Fruit fly (Drosophila melanogaster) whole organism, embryonic: ENCODE results near the gene CG17154.

Experiments
- BEAF-32 ChIP-seq: fragments of 200-800 bp; sonication (Bioruptor generic); optimal IDR thresholded peaks from 3 replicates; lab custom pipeline; 2017; ENCODE audit warnings: missing biosample characterization, missing genetic modification characterization, mild to moderate bottlenecking, moderate library complexity, missing genetic modification reagents
- CG10209 ChIP-seq: fragments of 200-800 bp; sonication (Bioruptor generic); optimal IDR thresholded peaks from 3 replicates; lab custom pipeline; 2017; ENCODE audit warnings: missing biosample characterization, mild to moderate bottlenecking, missing genetic modification characterization, missing genetic modification reagents
- CG10321 ChIP-seq: fragments of 200-800 bp; sonication (Bioruptor generic); IDR thresholded peaks from 2 replicates; pipeline ENCODE4 v1.3.6; 2022; ENCODE audit warnings: missing biosample characterization, missing genetic modification characterization
- CG13296 ChIP-seq: fragments of 200-800 bp; sonication (Bioruptor generic); optimal IDR thresholded peaks from 3 replicates; lab custom pipeline; 2018; ENCODE audit warnings: missing biosample characterization, mild to moderate bottlenecking, missing genetic modification characterization
- CG13775 ChIP-seq: fragments of 200-800 bp; sonication (Bioruptor generic); optimal IDR thresholded peaks from 3 replicates; lab custom pipeline; 2017; ENCODE audit warnings: missing biosample characterization, mild to moderate bottlenecking, missing genetic modification characterization
- CG14860 ChIP-seq: fragments of 200-800 bp; sonication (Bioruptor generic); IDR thresholded peaks from 3 replicates; pipeline ENCODE4 v1.3.6; 2022; ENCODE audit warnings: missing biosample characterization, missing genetic modification characterization; ENCODE audit not compliant: partially characterized antibody
- CG2678 ChIP-seq: fragments of 200-800 bp; sonication (Bioruptor generic); optimal IDR thresholded peaks from 3 replicates; lab custom pipeline; 2019; ENCODE audit warnings: missing biosample characterization, mild to moderate bottlenecking, missing genetic modification characterization, moderate library complexity
- CG2889 ChIP-seq: fragments of 200-800 bp; sonication (Bioruptor generic); IDR thresholded peaks from 3 replicates; pipeline ENCODE4 v1.3.6; 2022; ENCODE audit warnings: missing biosample characterization, missing genetic modification characterization
- CG32767 ChIP-seq: fragments of 200-800 bp; sonication (Bioruptor generic); IDR thresholded peaks from 2 replicates; pipeline ENCODE4 v1.3.6; 2022; ENCODE audit warnings: missing biosample characterization, missing genetic modification characterization
- CG3407 ChIP-seq: fragments of 200-800 bp; sonication (Bioruptor generic); optimal IDR thresholded peaks from 2 replicates; lab custom pipeline; 2018; ENCODE audit warnings: missing biosample characterization, mild to moderate bottlenecking, missing genetic modification characterization
- CG4404 ChIP-seq: fragments of 200-800 bp; sonication (Bioruptor generic); IDR thresholded peaks from 2 replicates; pipeline ENCODE4 v1.3.6; 2022; ENCODE audit warnings: missing biosample characterization, missing genetic modification characterization
- CG4730 ChIP-seq: fragments of 200-800 bp; sonication (Bioruptor generic); IDR thresholded peaks from 2 replicates; pipeline ENCODE4 v1.3.6; 2022; ENCODE audit warnings: missing biosample characterization, missing genetic modification characterization
- CG5953 ChIP-seq: fragments of 200-800 bp; sonication (Bioruptor generic); IDR thresholded peaks from 2 replicates; pipeline ENCODE4 v1.3.6; 2022; ENCODE audit warnings: missing biosample characterization, missing genetic modification characterization
- CG6272 ChIP-seq: fragments of 200-800 bp; sonication (Bioruptor generic); IDR thresholded peaks from 2 replicates; pipeline ENCODE4 v1.3.6; 2022; ENCODE audit warnings: missing biosample characterization, missing genetic modification characterization
- CG7271 ChIP-seq: fragments of 200-800 bp; sonication (Bioruptor generic); optimal IDR thresholded peaks from 2 replicates; lab custom pipeline; 2018; ENCODE audit warnings: missing biosample characterization, mild to moderate bottlenecking, missing genetic modification characterization, moderate library complexity
- CG8765 ChIP-seq: fragments of 200-800 bp; sonication (Bioruptor generic); IDR thresholded peaks from 2 replicates; pipeline ENCODE4 v1.3.6; 2022; ENCODE audit warnings: missing biosample characterization, missing genetic modification characterization
- D ChIP-seq, 2 experiments: fragments of 200-800 bp in 1 of 2; fragments of >200 bp in 1 of 2; sonication (Bioruptor generic) in 1 of 2; optimal IDR thresholded peaks; 2 replicates in 1 of 2; 3 replicates in 1 of 2; lab custom pipeline; 2017; ENCODE audit warnings: mild to moderate bottlenecking in 1 of 2, missing biosample characterization in 1 of 2, missing genetic modification characterization in 1 of 2, missing genetic modification reagents in 1 of 2
- Dip2 ChIP-seq: fragments of 200-800 bp; sonication (Bioruptor generic); IDR thresholded peaks from 2 replicates; pipeline ENCODE4 v1.3.6; 2022; ENCODE audit warnings: missing biosample characterization, missing genetic modification characterization
- Doc3 ChIP-seq: fragments of 200-800 bp; sonication (Bioruptor generic); IDR thresholded peaks from 3 replicates; pipeline ENCODE4 v1.3.6; 2022; ENCODE audit warnings: missing biosample characterization, missing genetic modification characterization; ENCODE audit not compliant: partially characterized antibody
- Fer2 ChIP-seq: fragments of 200-800 bp; sonication (Bioruptor generic); optimal IDR thresholded peaks from 2 replicates; lab custom pipeline; 2018; ENCODE audit warnings: missing biosample characterization, mild to moderate bottlenecking, missing genetic modification characterization, moderate library complexity
- HLH4C ChIP-seq: fragments of 200-800 bp; sonication (Bioruptor generic); IDR thresholded peaks from 3 replicates; pipeline ENCODE4 v1.3.6; 2022; ENCODE audit warnings: missing biosample characterization, missing genetic modification characterization; ENCODE audit not compliant: partially characterized antibody
- HmgD ChIP-seq: fragments of 200-800 bp; sonication (Bioruptor generic); optimal IDR thresholded peaks from 3 replicates; lab custom pipeline; 2016; ENCODE audit warnings: missing biosample characterization, missing genetic modification characterization
- Hr78 ChIP-seq, 2 experiments: fragments of 200-800 bp in 1 of 2; fragments of >200 bp in 1 of 2; sonication (Bioruptor generic) in 1 of 2; optimal IDR thresholded peaks; 2 replicates each; lab custom pipeline; 2017 to 2019; ENCODE audit warnings: missing biosample characterization in 2 of 2, missing genetic modification characterization in 2 of 2, mild to moderate bottlenecking in 1 of 2, moderate library complexity in 1 of 2
- MESR4 ChIP-seq: fragments of 200-800 bp; sonication (Bioruptor generic); optimal IDR thresholded peaks from 2 replicates; lab custom pipeline; 2018; ENCODE audit warnings: missing biosample characterization, mild to moderate bottlenecking, missing genetic modification characterization, moderate library complexity
- Mes4 ChIP-seq: fragments of 200-800 bp; sonication (Bioruptor generic); optimal IDR thresholded peaks from 2 replicates; lab custom pipeline; 2016; ENCODE audit warnings: missing biosample characterization, missing genetic modification characterization
- NC2α ChIP-seq: fragments of 200-800 bp; sonication (Bioruptor generic); optimal IDR thresholded peaks from 2 replicates; lab custom pipeline; 2016; ENCODE audit warnings: missing biosample characterization, missing genetic modification characterization
- Sin3A ChIP-seq: fragments of >200 bp; optimal IDR thresholded peaks from 2 replicates; lab custom pipeline; 2018
- Sry-β ChIP-seq: fragments of 200-800 bp; sonication (Bioruptor generic); optimal IDR thresholded peaks from 2 replicates; lab custom pipeline; 2018; ENCODE audit warnings: missing biosample characterization, mild to moderate bottlenecking, missing genetic modification characterization, moderate library complexity
- Tbp ChIP-seq: fragments of >200 bp; optimal IDR thresholded peaks from 2 replicates; lab custom pipeline; 2018; ENCODE audit warnings: missing biosample characterization, missing genetic modification characterization
- al ChIP-seq: fragments of 200-800 bp; sonication (Bioruptor generic); IDR thresholded peaks from 2 replicates; pipeline ENCODE4 v1.3.6; 2022; ENCODE audit warnings: missing biosample characterization, missing genetic modification characterization
- ap ChIP-seq: fragments of 200-800 bp; sonication (Bioruptor generic); IDR thresholded peaks from 2 replicates; pipeline ENCODE4 v1.3.6; 2022; ENCODE audit warnings: missing biosample characterization, missing genetic modification characterization
- ase ChIP-seq: fragments of 200-800 bp; sonication (Bioruptor generic); IDR thresholded peaks from 3 replicates; pipeline ENCODE4 v1.3.6; 2022; ENCODE audit warnings: missing biosample characterization, missing genetic modification characterization
- ato ChIP-seq: fragments of 200-800 bp; sonication (Bioruptor generic); IDR thresholded peaks from 2 replicates; pipeline ENCODE4 v1.3.6; 2022; ENCODE audit warnings: missing biosample characterization, missing genetic modification characterization; ENCODE audit not compliant: partially characterized antibody
- cas ChIP-seq: fragments of 200-800 bp; sonication (Bioruptor generic); IDR thresholded peaks from 2 replicates; pipeline ENCODE4 v1.3.6; 2022; ENCODE audit warnings: missing biosample characterization, missing genetic modification characterization
- cato ChIP-seq: fragments of 200-800 bp; sonication (Bioruptor generic); optimal IDR thresholded peaks from 2 replicates; lab custom pipeline; 2016; ENCODE audit warnings: missing biosample characterization, missing genetic modification characterization, borderline replicate concordance
- cwo ChIP-seq: fragments of 200-800 bp; sonication (Bioruptor generic); optimal IDR thresholded peaks from 3 replicates; lab custom pipeline; 2017; ENCODE audit warnings: missing biosample characterization, missing genetic modification characterization, mild to moderate bottlenecking, moderate library complexity, missing genetic modification reagents
- dan ChIP-seq: fragments of 200-800 bp; sonication (Bioruptor generic); IDR thresholded peaks from 2 replicates; pipeline ENCODE4 v1.3.6; 2022; ENCODE audit warnings: missing biosample characterization, missing genetic modification characterization
- esg ChIP-seq: fragments of 200-800 bp; sonication (Bioruptor generic); conservative IDR thresholded peaks from 2 replicates; pipeline ENCODE4 v1.3.6; 2022; ENCODE audit warnings: missing biosample characterization, missing genetic modification characterization
- gsb ChIP-seq: fragments of 200-800 bp; sonication (Bioruptor generic); IDR thresholded peaks from 2 replicates; pipeline ENCODE4 v1.3.6; 2022; ENCODE audit warnings: missing biosample characterization, missing genetic modification characterization
- hbn ChIP-seq: fragments of 200-800 bp; sonication (Bioruptor generic); IDR thresholded peaks from 2 replicates; pipeline ENCODE4 v1.3.6; 2022; ENCODE audit warnings: missing biosample characterization, missing genetic modification characterization; ENCODE audit not compliant: partially characterized antibody
- ind ChIP-seq: fragments of 200-800 bp; sonication (Bioruptor generic); optimal IDR thresholded peaks from 3 replicates; lab custom pipeline; 2016; ENCODE audit warnings: missing biosample characterization, missing genetic modification characterization
- insv ChIP-seq, 2 experiments: fragments of 200-800 bp; sonication (Bioruptor generic); optimal IDR thresholded peaks; 3 replicates each; lab custom pipeline; 2016 to 2018; ENCODE audit warnings: missing biosample characterization in 2 of 2, missing genetic modification characterization in 2 of 2
- kay ChIP-seq: fragments of 200-800 bp; sonication (Bioruptor generic); optimal IDR thresholded peaks from 2 replicates; lab custom pipeline; 2016; ENCODE audit warnings: missing biosample characterization, missing genetic modification characterization
- odd ChIP-seq: fragments of 200-800 bp; sonication (Bioruptor generic); optimal IDR thresholded peaks from 2 replicates; lab custom pipeline; 2017; ENCODE audit warnings: missing biosample characterization, mild to moderate bottlenecking, missing genetic modification characterization
- slbo ChIP-seq: fragments of 200-800 bp; sonication (Bioruptor generic); IDR thresholded peaks from 2 replicates; pipeline ENCODE4 v1.3.6; 2022; ENCODE audit warnings: missing biosample characterization, missing genetic modification characterization
- sqz ChIP-seq: fragments of 200-800 bp; sonication (Bioruptor generic); optimal IDR thresholded peaks from 3 replicates; lab custom pipeline; 2018; ENCODE audit warnings: missing biosample characterization, mild to moderate bottlenecking, missing genetic modification characterization
- tio ChIP-seq: fragments of 200-800 bp; sonication (Bioruptor generic); optimal IDR thresholded peaks from 2 replicates; lab custom pipeline; 2017; ENCODE audit warnings: missing biosample characterization, missing genetic modification characterization, inconsistent platforms
- tna ChIP-seq: fragments of 200-800 bp; sonication (Bioruptor generic); IDR thresholded peaks from 2 replicates; pipeline ENCODE4 v1.3.6; 2022; ENCODE audit warnings: missing biosample characterization, missing genetic modification characterization; ENCODE audit not compliant: partially characterized antibody

CG17154 gene

DNA sequence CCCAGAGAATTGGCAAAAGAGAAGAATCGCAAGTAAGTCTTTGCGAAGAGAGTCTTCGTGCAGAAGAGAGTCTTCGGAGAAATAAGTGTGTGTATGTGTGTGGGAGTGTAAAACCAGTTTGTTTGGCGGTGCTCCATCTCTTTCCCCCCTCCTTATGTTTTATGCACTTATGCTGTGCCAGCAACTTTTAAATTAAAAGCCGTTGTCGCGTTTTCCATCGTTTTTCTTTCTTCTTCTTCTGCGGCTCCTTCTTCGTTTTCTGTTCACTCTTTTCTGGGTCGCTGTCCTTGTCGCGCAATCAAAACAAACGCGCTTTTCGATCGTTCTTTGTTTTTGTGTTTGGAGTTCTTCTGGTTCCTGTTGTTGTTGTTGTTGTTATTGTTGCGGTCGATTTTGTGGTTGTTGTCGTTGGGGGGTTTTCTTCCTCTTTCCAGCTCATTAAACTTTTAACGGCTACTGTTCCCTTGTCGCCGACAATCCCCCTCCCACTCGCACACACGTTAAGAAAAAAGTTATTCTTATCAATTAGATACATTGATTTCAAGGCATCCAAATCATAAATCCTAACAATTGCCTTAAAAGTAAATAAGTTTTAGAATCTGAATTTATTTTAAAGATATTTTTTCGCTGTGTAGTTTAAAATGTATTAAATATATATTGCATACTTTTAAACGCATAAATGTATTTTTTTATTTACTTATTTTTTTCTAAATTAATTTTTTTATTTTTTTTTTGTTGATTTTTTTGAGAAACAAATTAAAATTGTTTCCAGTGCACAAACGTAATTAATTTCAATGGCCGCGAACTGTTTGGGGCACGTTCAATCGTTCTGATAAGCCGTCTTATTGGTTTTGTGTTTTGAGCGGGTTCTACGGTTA, 22.9 kb downstream of the CG17154 start (continued):
- TF ChIP-seq Tbp (no peak), CG10321 (GFP tag; lab: Robert Waterston, UW) (no peak), dan (GFP tag; lab: Robert Waterston, UW) (no peak), kay (peak; percentile 40), MESR4 (no peak), HmgD (no peak), tna (GFP tag; lab: Robert Waterston, UW) (no peak), insv (GFP tag; optimal IDR thresholded peaks at IDR 0.05; lab: Kevin White, UChicago) (peak in 1 of 2 experiments; percentile 76), CG2889 (GFP tag; lab: Robert Waterston, UW) (peak; percentile 51; the same call in 1 of the 3 replicates), CG13775 (GFP tag; lab: Kevin White, UChicago) (peak; percentile 81), Mes4 (GFP tag; lab: Kevin White, UChicago) (no peak), hbn (no peak), sqz (GFP tag; lab: Kevin White, UChicago) (peak; percentile 59), CG2678 (tag; lab: Kevin White, UChicago) (peak; percentile 95), esg (GFP tag; lab: Robert Waterston, UW) (peak; percentile 74), BEAF-32 (GFP tag; lab: Kevin White, UChicago) (no peak), cwo (GFP tag; lab: Kevin White, UChicago) (peak; percentile 77), NC2α (no peak), Hr78 (GFP tag; optimal IDR thresholded peaks at IDR 0.05; lab: Kevin White, UChicago) (peak in 1 of 2 experiments; percentile 77), HLH4C (GFP tag; lab: Robert Waterston, UW) (no peak), Sry-β (GFP tag; lab: Kevin White, UChicago) (no peak), ato (GFP tag; lab: Robert Waterston, UW) (no peak), ap (no peak), ind (GFP tag; lab: Kevin White, UChicago) (peak; percentile 67), Fer2 (tag; lab: Kevin White, UChicago) (peak; percentile 39), CG4730 (GFP tag; lab: Robert Waterston, UW) (peak; percentile 67), CG10209 (GFP tag; lab: Kevin White, UChicago) (peak; percentile 83), CG7271 (tag; lab: Kevin White, UChicago) (peak; percentile 84), CG4404 (GFP tag; lab: Robert Waterston, UW) (no peak; the same call in 1 of the 2 replicates), tio (GFP tag; lab: Kevin White, UChicago) (peak; percentile 60), Sin3A (lab: Kevin White, UChicago) (no peak), cato (peak; percentile 60), CG32767 (GFP tag; lab: Robert Waterston, UW) (peak; percentile 82), CG6272 (GFP tag; lab: Robert Waterston, UW) (no peak), odd (GFP tag; lab: Kevin White, UChicago) (peak; percentile 81), CG8765 (GFP tag; lab: Robert Waterston, UW) (no peak), CG3407 (GFP tag; lab: Kevin White, UChicago) (peak; percentile 57), al (GFP tag; lab: Robert Waterston, UW) (peak; percentile 52), CG14860 (GFP tag; lab: Robert Waterston, UW) (no peak), CG13296 (GFP tag; lab: Kevin White, UChicago) (peak; percentile 71), Dip2 (GFP tag; lab: Robert Waterston, UW) (no peak), gsb (no peak), CG5953 (GFP tag; lab: Robert Waterston, UW) (no peak), ase (GFP tag; lab: Robert Waterston, UW) (0 out of 3 replicates have a peak, but pooled peaks have one; percentile 57), cas (GFP tag; lab: Robert Waterston, UW) (0 out of 2 replicates have a peak, but pooled peaks have one; percentile 24), D (optimal IDR thresholded peaks at IDR 0.05; lab: Kevin White, UChicago) (no peak), D (GFP tag; optimal IDR thresholded peaks at IDR 0.05; lab: Kevin White, UChicago) (peak; percentile 79), slbo (GFP tag; lab: Robert Waterston, UW) (peak; percentile 74), Doc3 (GFP tag; lab: Robert Waterston, UW) (no peak)
